Worm (Caenorhabditis elegans): ENCODE data around the gene ZK1320.13.

DNA sequence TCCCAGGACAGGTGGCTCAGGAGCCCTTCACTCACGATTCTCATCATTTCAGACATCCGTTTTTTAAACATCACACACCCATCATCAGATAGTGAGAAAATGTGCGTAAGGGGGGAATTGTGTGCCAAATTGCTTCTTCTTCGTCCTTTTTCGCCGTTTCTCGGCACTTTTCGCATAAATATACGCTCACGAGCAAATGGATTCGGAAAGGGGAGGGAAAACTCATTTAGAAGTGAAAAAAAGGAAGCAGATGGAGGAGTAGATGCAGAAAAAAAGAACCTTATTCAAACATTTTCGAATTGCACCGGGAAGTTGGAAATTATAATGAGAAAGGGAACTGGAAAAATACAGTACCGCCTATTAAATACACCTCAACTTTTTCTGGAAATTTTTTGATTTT lies 1.5 kb downstream of the ZK1320.13 start:
- TF ChIP-seq snpc-4 (GFP tag; optimal IDR thresholded peaks at IDR 0.05) (no peak), snpc-4 (tag; optimal IDR thresholded peaks at IDR 0.05) (no peak), pha-4 (tag; optimal IDR thresholded peaks at IDR 0.05) (no peak), dpl-1 (GFP tag; optimal IDR thresholded peaks at IDR 0.05) (no peak), dpff-1 (tag; optimal IDR thresholded peaks at IDR 0.05) (no peak)
